Worm (Caenorhabditis elegans) whole organism, early embryonic: ENCODE measurements around the gene srx-136.

ENCODE experiments used
- B0310.2 ChIP-seq: sonication (generic microtip); optimal IDR thresholded peaks from 2 replicates; lab custom pipeline; 2016; ENCODE audit warnings: mild to moderate bottlenecking, missing genetic modification characterization, missing compliant biosample characterization
- F13C5.2 ChIP-seq: sonication (generic microtip); optimal IDR thresholded peaks from 2 replicates; lab custom pipeline; 2017; ENCODE audit warnings: mild to moderate bottlenecking, missing genetic modification characterization, inconsistent platforms, missing compliant biosample characterization
- aly-1 ChIP-seq: sonication (generic microtip); optimal IDR thresholded peaks from 2 replicates; lab custom pipeline; 2016; ENCODE audit warnings: missing genetic modification characterization, missing compliant biosample characterization
- ama-1 ChIP-seq: fragments of 150-350 bp; optimal IDR thresholded peaks from 2 replicates; lab custom pipeline; 2014
- ceh-13 ChIP-seq: fragments of 200-800 bp; sonication (Bioruptor generic); optimal IDR thresholded peaks from 2 replicates; lab custom pipeline; 2018; ENCODE audit warnings: mild to moderate bottlenecking, missing genetic modification characterization, missing compliant biosample characterization
- ceh-36 ChIP-seq: sonication (generic microtip); optimal IDR thresholded peaks from 2 replicates; lab custom pipeline; 2016; ENCODE audit warnings: missing genetic modification characterization, inconsistent platforms, missing compliant biosample characterization
- ets-7 ChIP-seq: sonication (generic microtip); optimal IDR thresholded peaks from 2 replicates; lab custom pipeline; 2016; ENCODE audit warnings: missing genotype, missing genetic modification characterization, missing compliant biosample characterization
- flt-1 ChIP-seq: fragments of 200-800 bp; sonication (Bioruptor generic); IDR thresholded peaks from 2 replicates; pipeline ENCODE4 v1.3.6; 2022; ENCODE audit warnings: missing genetic modification characterization, missing compliant biosample characterization
- hmbx-1 ChIP-seq: sonication (generic microtip); optimal IDR thresholded peaks from 2 replicates; lab custom pipeline; 2016; ENCODE audit warnings: mild to moderate bottlenecking, missing genetic modification characterization, missing compliant biosample characterization
- hmg-4 ChIP-seq: fragments of 200-800 bp; sonication (Bioruptor generic); optimal IDR thresholded peaks from 2 replicates; lab custom pipeline; 2018; ENCODE audit warnings: mild to moderate bottlenecking, missing genetic modification characterization, missing compliant biosample characterization
- hnd-1 ChIP-seq: sonication (generic microtip); optimal IDR thresholded peaks from 2 replicates; lab custom pipeline; 2016; ENCODE audit warnings: missing genetic modification characterization, missing compliant biosample characterization
- pes-1 ChIP-seq: fragments of 200-800 bp; sonication (Bioruptor generic); IDR thresholded peaks from 2 replicates; pipeline ENCODE4 v1.3.6; 2022; ENCODE audit warnings: missing genetic modification reagents, missing genetic modification characterization, missing compliant biosample characterization
- scrt-1 ChIP-seq: fragments of 200-800 bp; sonication (Bioruptor generic); IDR thresholded peaks from 2 replicates; pipeline ENCODE4 v1.3.6; 2022; ENCODE audit warnings: missing genetic modification characterization, missing compliant biosample characterization
- sea-1 ChIP-seq: fragments of 200-800 bp; sonication (Bioruptor generic); conservative IDR thresholded peaks from 2 replicates; pipeline ENCODE4 v1.3.6; 2022; ENCODE audit warnings: missing genetic modification characterization, missing compliant biosample characterization
- tbx-11 ChIP-seq: fragments of 200-800 bp; sonication (Bioruptor generic); IDR thresholded peaks from 2 replicates; pipeline ENCODE4 v1.3.6; 2022; ENCODE audit warnings: missing genetic modification characterization, missing compliant biosample characterization
- tbx-37 ChIP-seq: fragments of 200-800 bp; sonication (Bioruptor generic); conservative IDR thresholded peaks from 2 replicates; pipeline ENCODE4 v1.3.6; 2022; ENCODE audit warnings: missing genetic modification reagents, missing genetic modification characterization, missing compliant biosample characterization
- tra-4 ChIP-seq: sonication (generic microtip); optimal IDR thresholded peaks from 2 replicates; lab custom pipeline; 2017; ENCODE audit warnings: missing genetic modification characterization, missing compliant biosample characterization

Gene srx-136

DNA sequence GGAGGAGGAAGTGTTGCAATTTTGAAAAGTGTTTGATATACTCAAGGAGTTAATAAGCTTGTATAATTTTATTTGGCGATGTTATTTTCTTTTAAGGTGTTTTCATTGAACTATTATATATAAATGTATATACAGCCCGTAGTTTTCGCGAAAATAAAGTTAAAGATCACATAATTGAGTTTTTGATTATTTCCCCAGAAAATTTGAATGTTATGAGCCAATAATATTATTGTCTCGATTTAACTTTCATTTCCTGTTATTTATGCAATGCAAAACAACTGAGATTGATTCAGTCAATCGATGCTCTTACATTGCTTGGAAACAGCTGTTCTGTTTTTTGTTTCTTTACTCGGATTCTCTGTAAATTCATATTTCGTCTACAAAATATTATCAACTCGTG is 8.9 kb upstream of the srx-136 start, which contains the start of gene srx-133:
Gene srx-133 (plus strand): TSS at position 301 of the 400 bp plus-strand sequence.
- TF ChIP-seq pes-1 (GFP tag; lab: Robert Waterston, UW) (no peak), scrt-1 (GFP tag; lab: Robert Waterston, UW) (no peak), aly-1 (tag; lab: Kevin White, UChicago) (no peak), hmbx-1 (no peak), F13C5.2 (no peak), B0310.2 (no peak)

DNA sequence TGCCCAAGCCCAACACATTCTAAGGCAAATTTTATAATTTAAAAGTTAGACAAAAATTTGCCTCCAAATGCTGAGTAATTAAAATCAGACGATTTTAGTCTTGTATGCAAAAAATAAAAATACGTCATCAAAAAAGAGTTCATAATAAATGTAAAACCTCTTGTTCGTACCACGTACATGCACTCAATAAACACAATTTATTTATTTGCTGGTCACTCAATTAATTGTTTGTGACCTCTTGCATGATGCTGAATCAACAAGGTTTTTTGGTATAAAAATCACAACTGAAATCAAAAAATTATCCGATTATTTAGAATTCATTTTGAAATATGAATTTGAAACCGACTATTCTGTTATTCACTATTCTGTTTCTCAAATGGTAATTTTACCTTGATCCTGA is 7.1 kb upstream of the srx-136 start, which contains the start of gene hpx-2:
Gene hpx-2 (plus strand): TSS at position 301 of the 400 bp plus-strand sequence.
- no peak for TF ChIP-seq aly-1 (tag; lab: Kevin White, UChicago)
- TF ChIP-seq B0310.2 = no peak
- TF ChIP-seq tbx-11 = no peak
- no peak for TF ChIP-seq flt-1
- TF ChIP-seq scrt-1 (GFP tag; lab: Robert Waterston, UW) = no peak
- no peak for TF ChIP-seq ets-7 (tag; lab: Kevin White, UChicago)
- no peak for TF ChIP-seq hmg-4 (GFP tag; lab: Kevin White, UChicago)
- TF ChIP-seq tbx-37 (GFP tag; lab: Robert Waterston, UW) = no peak
- no peak for TF ChIP-seq hmbx-1
- TF ChIP-seq hnd-1 (tag; lab: Kevin White, UChicago) = no peak
- no peak for TF ChIP-seq ceh-13 (GFP tag; lab: Kevin White, UChicago)

DNA sequence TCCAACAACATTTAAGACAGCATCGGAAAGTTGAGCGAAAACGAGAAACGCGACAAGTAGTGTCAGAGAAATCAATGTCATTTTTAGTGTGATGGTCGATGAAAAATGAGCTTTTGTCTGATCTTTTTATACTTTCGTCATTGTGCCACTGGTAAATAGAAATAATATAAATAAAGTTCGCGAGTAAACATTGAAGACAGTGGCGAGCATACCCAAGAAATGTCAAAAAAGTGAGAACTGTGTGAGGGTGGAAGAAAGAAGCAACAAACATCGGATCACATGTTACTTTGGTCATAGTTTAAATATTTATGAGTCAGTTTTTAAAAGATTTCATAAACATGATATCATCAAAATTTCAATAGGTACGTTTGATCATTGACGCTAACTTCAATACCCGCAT is 2.9 kb upstream of the srx-136 start, which contains the start of gene ttr-21:
Gene ttr-21 (minus strand): TSS at position 100 of the 400 bp plus-strand sequence.
- TF ChIP-seq hmg-4 (GFP tag; lab: Kevin White, UChicago) (no peak), aly-1 (tag; lab: Kevin White, UChicago) (no peak)

ce11 chrV:13856376-13856775 is 856 bp upstream of the srx-136 start, which contains the start of gene srx-134:
Gene srx-134 (minus strand): TSS chrV:13856476.
- TF ChIP-seq tbx-37 (GFP tag; lab: Robert Waterston, UW) (no peak), ceh-36 (tag; lab: Kevin White, UChicago) (no peak), pes-1 (GFP tag; lab: Robert Waterston, UW) (no peak), hmg-4 (GFP tag; lab: Kevin White, UChicago) (no peak), hmbx-1 (no peak), hnd-1 (tag; lab: Kevin White, UChicago) (no peak)

- TF ChIP-seq hmg-4 (GFP tag; lab: Kevin White, UChicago) (no peak), B0310.2 (no peak), tbx-37 (GFP tag; lab: Robert Waterston, UW) (no peak), pes-1 (GFP tag; lab: Robert Waterston, UW) (no peak)
Observed at ce11 chrV:13858906-13859305, 1.7 kb downstream of the srx-136 start, which contains the start of gene srx-135. Gene srx-135 (plus strand): TSS chrV:13859206.

DNA sequence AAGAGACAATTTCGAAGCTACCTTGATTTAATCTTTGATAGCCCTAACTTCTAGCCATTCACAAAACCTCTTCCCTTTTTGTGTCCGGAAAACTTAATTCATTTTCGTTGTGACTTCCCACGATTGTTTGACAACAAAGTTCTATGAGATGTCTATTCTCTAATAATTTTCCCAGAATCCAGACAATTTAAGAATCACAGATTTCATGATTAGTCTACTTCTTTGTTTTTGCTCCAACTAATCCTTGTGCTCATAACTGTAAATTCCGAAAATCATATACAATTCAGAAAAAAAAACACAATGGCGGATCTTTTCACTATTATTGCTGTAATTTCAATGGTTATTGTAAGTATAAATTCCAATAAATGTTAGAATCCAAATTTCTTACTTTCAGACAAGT is 5.3 kb downstream of the srx-136 start, which contains the start of gene srx-137:
Gene srx-137 (plus strand): TSS at position 301 of the 400 bp plus-strand sequence.
- TF ChIP-seq ets-7 (tag; lab: Kevin White, UChicago) = no peak
- TF ChIP-seq ceh-36 (tag; lab: Kevin White, UChicago) = no peak
- TF ChIP-seq F13C5.2 = no peak
- TF ChIP-seq pes-1 (GFP tag; lab: Robert Waterston, UW) = no peak
- TF ChIP-seq scrt-1 (GFP tag; lab: Robert Waterston, UW) = no peak
- no peak for TF ChIP-seq B0310.2
- no peak for TF ChIP-seq flt-1
- TF ChIP-seq aly-1 (tag; lab: Kevin White, UChicago) = no peak
- TF ChIP-seq hmg-4 (GFP tag; lab: Kevin White, UChicago) = no peak
- no peak for TF ChIP-seq tra-4 (tag; lab: Kevin White, UChicago)
- TF ChIP-seq ama-1 (lab: Kevin White, UChicago) = no peak
- no peak for TF ChIP-seq ceh-13 (GFP tag; lab: Kevin White, UChicago)
- no peak for TF ChIP-seq tbx-37 (GFP tag; lab: Robert Waterston, UW)
- TF ChIP-seq sea-1 = no peak
- no peak for TF ChIP-seq hmbx-1
- no peak for TF ChIP-seq tbx-11

DNA sequence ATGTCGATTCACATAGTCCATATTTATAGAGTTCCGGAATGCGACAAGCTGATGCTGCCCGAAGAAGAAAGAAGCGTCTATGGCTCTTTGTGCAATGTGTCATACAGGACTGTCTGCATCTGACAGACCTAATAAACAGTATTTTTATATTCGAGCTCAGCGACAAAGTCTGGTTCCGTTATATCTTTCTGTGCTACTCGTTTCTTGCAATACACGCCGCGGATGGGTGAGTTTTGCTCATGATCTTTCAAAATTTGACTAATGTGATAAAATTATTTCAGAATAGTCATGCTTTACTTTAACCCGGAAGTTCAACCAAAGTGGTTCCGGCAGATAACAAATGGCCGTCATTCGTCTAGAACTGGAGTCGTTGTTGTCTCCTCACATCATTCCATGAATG is 6.5 kb downstream of the srx-136 start:
- TF ChIP-seq ceh-13 (GFP tag; lab: Kevin White, UChicago) (no peak), F13C5.2 (no peak), hmg-4 (GFP tag; lab: Kevin White, UChicago) (no peak), tbx-37 (GFP tag; lab: Robert Waterston, UW) (no peak), flt-1 (no peak), tra-4 (tag; lab: Kevin White, UChicago) (no peak), ets-7 (tag; lab: Kevin White, UChicago) (no peak), sea-1 (no peak), tbx-11 (no peak), aly-1 (tag; lab: Kevin White, UChicago) (no peak), ceh-36 (tag; lab: Kevin White, UChicago) (no peak), B0310.2 (no peak)

DNA sequence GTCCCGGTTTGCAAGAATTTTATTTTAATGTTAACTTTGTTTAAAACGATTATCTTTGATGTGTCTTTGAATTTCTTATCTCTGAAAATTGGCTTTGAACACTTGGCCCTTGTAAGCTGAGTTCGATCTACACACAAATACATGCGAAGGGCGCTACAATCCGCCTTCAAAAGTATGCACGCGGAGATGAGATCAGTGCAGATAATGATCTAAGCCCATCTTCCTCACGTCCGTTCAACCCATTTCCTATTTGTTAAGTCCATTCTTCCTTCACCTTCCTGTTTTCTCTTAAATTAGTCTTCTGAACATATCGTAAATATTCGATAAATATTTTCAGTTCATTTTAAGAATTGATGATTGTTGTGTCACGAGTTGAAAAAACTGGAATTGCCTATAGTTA is 9.1 kb downstream of the srx-136 start, which contains the start of gene nhr-175:
Gene nhr-175 (plus strand): TSS at position 339 of the 400 bp plus-strand sequence.
- TF ChIP-seq sea-1 (no peak), pes-1 (GFP tag; lab: Robert Waterston, UW) (no peak), tra-4 (tag; lab: Kevin White, UChicago) (no peak), F13C5.2 (no peak), tbx-37 (GFP tag; lab: Robert Waterston, UW) (no peak), ceh-36 (tag; lab: Kevin White, UChicago) (no peak), hmbx-1 (no peak), ets-7 (tag; lab: Kevin White, UChicago) (no peak), tbx-11 (no peak), hnd-1 (tag; lab: Kevin White, UChicago) (no peak), flt-1 (no peak), hmg-4 (GFP tag; lab: Kevin White, UChicago) (no peak), B0310.2 (no peak), ama-1 (lab: Kevin White, UChicago) (no peak), ceh-13 (GFP tag; lab: Kevin White, UChicago) (no peak), aly-1 (tag; lab: Kevin White, UChicago) (no peak), scrt-1 (GFP tag; lab: Robert Waterston, UW) (no peak)
